Worm (Caenorhabditis elegans) whole organism, dauer: Measurements from ENCODE around the gene snf-5.

Experiments
- unc-62 ChIP-seq: sonication (generic microtip); optimal IDR thresholded peaks from 2 replicates; lab custom pipeline; 2017; ENCODE audit warnings: missing biosample characterization, missing genetic modification reagents, missing genetic modification characterization

Gene snf-5

DNA sequence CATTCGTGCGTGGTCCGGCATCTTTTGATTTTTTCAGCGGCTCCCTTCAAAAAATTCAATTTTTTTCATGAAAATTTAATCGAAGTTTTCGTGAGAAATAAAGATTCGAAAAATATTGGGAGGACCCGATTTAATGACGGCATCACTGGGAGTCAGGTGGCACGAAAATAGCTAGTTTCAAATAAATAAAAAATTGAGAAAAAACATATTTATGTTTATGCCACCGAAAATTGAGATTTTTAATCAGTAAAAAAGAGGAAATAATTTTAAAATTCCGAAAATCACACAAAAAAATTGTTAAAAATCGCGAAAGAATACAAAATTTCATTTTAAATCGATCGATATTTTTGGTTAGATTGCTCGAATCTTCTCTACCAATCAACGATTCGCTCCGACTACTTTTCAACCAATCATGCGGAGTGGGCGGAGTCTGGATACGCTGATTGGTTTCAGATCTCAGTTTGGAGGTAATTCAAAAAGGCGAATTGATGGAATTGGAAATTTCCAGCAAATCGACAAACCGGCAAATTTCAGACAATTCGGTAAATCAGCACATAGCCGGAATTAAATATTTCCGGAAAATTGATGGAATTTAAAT lies 12.6 kb upstream of the snf-5 start, which contains the start of gene gsy-1:
Gene gsy-1, minus strand, starts transcription at position 51 of the 598 bp plus-strand sequence.
- TF ChIP-seq unc-62: no peak

DNA sequence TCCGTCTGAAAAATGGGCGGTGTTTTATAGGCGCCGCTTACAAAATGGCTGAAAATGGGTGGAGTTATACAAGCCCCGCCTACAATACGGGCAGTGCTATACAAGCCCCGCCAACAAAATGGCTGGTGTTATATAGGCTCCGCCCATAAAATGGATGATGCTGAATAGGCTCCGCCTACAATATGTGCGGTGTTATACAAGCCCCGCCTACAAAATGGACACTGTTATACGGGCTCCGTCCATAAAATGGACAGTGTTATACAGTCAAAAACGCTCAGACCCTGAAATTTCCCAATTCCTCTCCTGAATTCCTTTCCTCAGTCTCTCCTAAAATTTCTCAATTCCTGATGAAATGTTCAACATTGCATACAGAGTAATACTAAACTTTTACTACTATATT lies 494 bp upstream of the snf-5 start:
- no peak for TF ChIP-seq unc-62

DNA sequence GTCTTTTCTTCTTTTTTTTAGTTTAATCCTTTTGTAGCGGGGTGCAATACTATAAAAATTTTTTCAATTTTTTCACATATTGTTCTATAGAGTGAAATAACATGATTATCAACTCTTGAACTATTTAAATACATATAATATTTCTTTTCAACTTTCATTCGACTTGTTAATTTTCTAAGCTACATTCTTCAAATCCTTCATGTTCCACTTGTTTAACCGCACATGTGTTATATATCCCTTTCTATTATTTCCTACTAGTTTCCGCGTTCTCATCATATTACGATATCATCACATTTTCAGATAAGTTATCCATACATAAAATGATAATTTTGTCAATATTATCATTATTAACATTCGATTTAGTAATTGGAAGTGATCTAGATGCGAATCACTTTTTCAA lies 9.7 kb downstream of the snf-5 start, which contains the start of gene Y46G5A.29:
Gene Y46G5A.29, plus strand, starts transcription at position 301 of the 400 bp plus-strand sequence.
- TF ChIP-seq unc-62: no peak

DNA sequence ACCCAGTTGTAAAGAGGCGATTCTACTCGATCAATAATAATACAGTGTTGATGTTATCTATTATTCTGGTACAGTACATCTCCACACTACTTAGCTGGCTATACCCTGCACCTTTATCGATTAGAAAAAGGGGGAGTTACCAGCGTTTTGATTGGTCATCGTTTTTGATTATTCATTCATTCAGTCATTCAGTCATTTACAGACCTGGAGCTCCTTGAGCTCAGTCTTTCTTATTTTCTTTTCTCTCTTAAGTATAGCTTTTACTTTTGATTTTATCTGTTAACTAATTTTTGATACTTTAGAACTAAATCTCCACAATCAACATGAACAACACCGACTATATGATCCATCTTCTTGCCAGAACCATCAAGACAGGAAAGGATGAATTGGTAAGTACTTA lies 15.5 kb downstream of the snf-5 start, which contains the start of gene Y46G5A.28:
Gene Y46G5A.28, plus strand, starts transcription at position 301 of the 400 bp plus-strand sequence.
- no peak for TF ChIP-seq unc-62

DNA sequence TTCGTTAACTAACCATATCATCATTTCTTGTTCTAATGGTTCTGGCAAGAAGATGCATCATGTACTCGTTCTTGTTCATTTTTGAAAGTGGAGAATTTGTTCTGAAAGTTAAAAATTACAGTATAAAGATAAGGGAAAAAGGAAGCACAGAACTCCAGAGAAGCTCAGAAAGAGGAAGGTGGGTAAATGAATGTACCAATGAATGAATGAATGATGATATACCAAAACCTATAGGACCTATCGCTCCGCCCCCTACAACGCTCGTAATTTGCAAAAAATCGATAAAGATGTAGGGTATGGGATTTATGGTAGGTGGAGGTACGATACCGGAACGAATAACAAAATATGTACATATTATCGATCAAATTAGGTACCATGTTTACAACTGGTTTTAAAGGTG lies 17.8 kb downstream of the snf-5 start, which contains the start of gene pes-10:
Gene pes-10, minus strand, starts transcription at position 101 of the 400 bp plus-strand sequence.
- no peak for TF ChIP-seq unc-62

DNA sequence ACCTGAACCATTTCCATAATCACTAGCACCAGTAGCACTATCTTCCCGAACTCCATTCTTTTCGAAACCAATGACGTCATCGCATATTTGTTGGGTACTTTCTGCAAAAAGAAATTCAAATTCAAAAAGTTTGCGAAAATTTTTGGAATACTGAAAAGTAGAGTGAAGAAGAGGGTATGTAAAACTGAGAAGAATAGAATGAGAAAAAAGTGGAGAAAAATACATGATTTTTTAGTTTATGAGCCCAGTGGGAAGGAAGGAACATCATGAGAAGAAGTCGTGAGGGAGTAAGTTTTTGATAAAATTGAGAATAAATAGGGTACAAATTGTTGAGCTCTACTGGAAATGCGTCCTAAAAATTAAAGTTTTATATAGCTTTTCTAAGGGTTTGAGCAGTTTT lies 25.5 kb downstream of the snf-5 start, which contains the start of gene lgc-35:
Gene lgc-35, minus strand, starts transcription at position 101 of the 400 bp plus-strand sequence.
- TF ChIP-seq unc-62: no peak

DNA sequence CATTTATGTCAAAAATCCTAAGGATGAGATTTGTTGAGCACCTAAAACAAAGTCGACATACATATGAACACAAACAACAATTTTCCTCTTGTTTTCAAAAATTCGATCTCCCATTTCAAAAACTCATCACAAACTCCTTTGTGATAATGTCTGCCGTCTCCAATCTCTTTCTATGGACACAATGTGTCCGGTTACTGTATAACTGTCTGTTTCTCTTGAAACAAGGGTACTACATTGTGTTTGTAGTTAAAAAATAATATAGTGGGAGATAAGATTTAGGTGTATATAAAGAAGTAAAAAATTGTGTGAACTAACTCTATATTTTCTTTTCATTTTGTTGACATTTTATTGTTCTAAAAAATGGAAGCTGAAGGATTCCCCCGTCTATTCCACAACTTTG lies 35.2 kb downstream of the snf-5 start, which contains the start of gene bcmo-1:
Gene bcmo-1, plus strand, starts transcription at position 330 of the 400 bp plus-strand sequence.
- TF ChIP-seq unc-62: no peak

DNA sequence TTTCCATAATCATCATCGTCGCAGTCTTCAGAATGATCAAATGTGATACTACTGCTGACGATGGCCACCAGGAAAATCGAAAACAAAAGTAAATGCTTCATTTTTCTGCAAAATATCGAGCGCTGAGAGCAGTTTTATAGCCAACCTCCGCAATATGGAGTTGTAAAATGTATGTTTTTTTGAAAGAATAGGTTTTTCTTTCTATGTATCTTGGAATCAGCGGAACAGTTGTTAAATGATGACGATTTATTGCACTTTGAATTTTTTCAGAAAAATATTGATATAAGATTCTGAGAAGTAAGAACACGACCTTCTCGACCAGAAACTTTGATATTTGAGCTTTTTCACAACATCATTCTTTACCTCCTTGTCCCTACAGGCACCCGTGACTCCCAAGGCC lies 36.7 kb downstream of the snf-5 start, which contains the start of gene Y46G5A.23:
Gene Y46G5A.23, minus strand, starts transcription at position 101 of the 400 bp plus-strand sequence.
- TF ChIP-seq unc-62: no peak

DNA sequence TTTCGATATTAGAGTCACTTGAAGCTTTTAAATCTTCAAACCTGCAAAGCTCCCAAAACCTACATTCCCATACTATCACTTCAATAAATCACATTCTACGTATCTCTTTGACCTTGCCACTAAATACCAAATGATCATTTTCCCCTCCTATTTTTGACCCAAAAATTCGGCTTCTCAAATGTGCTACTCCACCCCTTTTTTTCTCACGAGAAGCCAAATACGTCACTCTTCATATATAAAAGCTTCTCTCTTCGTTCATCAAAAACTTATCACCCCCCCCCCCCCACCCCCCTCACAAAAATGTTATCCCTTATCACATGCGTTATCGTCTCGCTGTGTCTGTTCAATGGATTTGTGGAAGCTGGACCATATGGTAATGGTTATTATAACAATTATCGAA lies 38.8 kb downstream of the snf-5 start, which contains the start of gene Y46G5A.38:
Gene Y46G5A.38, plus strand, starts transcription at position 301 of the 400 bp plus-strand sequence.
- TF ChIP-seq unc-62: no peak

DNA sequence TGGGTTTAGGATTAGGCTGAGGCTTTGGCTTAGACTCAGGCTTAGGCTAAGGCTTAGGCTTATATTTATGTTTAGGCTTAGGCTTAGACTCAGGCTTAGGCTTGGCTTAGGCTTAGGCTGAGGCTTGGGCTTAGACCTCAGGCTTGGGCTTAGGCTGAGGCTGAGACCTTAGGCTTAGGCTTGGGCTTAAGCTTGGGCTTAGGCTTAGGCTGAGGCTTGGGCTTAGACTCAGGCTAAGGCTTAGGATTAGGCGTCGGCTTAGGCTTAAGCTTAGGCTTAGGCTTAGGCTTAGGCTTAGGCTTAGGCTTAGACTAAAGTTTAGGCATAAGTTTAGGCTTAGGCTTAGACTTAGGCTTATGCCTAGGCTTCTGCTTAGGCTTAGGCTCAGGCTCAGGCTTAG lies 41.1 kb downstream of the snf-5 start:
- TF ChIP-seq unc-62: no peak

DNA sequence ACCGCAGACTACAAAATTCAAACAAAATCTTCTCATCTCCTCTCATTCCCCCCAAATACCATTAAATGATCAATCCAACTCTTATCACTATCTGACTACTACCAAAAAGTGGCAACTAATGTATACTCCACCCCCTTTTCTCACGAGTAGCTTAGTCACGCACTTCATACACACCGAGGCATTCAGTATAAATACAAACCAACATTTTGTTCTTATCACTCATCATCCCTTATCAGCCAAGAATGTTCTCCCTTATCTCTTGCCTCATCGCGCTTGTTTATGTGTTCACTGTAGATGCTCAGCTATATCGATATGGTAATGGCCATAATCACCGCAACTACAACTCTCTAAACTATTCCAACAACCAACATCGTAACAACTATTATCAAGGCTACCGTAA lies 42.1 kb downstream of the snf-5 start, which contains the start of gene Y46G5A.36:
Gene Y46G5A.36, plus strand, starts transcription at position 243 of the 400 bp plus-strand sequence.
- TF ChIP-seq unc-62: no peak

DNA sequence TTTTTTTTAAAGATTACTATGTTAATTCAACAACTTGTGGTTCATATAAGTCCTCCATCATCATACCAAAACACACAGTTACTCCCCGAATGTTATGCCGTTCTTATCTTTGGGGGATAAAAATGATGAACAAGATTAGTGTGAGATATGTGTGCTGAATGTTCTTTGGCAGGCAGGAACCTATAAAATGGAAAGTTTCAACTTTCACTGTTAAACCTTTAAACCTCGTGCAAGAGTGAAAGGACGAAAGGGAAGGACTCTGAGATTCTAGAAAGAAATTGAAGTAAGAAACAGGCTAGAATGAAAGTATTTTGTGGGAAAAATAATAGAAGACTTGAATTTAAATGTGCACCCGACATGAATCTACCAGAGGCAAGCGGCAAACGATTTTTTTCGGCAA lies 45.6 kb downstream of the snf-5 start:
- no peak for TF ChIP-seq unc-62

DNA sequence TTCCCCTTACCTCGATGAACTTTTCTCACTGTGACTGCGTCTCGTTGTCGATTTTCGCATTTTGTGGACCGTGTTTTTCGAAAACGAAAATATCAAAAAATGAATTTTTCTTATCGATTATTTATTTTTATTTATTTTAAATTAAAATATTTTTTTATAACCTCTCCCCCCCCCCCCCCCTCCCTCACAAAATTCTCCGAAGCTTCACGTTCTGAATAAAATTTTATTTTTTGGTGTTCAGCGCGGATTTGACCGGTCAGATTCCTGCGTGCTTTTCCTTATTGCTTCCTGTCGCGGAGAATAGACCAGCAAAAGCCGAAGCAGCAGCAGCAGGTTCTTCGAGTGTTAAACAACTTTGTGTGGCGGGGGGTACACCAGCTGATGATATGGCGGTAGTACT lies 47.1 kb downstream of the snf-5 start, which contains the start of gene Y46G5A.22:
Gene Y46G5A.22, minus strand, starts transcription at position 101 of the 400 bp plus-strand sequence.
- TF ChIP-seq unc-62: no peak

DNA sequence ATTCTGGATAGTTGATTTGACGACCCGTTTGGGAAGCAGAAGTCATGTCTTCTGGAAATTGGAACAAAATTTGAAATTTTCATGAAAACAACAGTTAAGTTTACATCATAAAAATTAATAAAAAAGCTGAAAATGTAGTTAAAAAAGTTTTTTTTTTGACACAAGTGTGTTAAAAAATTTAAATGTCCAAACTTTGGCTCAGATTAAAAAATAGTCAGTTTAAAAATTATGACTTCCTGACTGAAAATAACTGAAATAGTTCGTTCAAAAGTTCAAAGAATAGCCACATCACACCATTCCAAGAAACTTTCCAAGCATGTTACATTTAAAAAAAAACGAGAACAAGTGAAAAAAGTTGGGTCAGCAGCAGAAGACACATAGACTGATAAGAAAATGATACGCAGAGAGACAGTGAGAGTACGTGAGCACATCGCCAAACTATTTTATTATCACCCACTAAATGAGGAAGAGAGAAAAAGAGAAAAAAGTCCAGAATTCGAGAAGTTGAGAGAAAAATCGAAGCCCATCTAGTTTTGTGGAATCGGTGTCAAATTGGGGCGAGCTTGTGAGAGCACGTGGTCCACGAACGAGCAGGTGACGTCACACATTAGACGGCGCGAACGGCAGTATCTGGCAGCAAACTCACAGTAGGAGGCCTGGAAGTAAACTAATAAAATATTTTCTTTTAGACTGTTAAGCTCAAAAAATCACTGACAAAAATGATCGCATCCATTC lies 49.0 kb downstream of the snf-5 start, which contains the start of gene acl-7:
Gene acl-7, minus strand, starts transcription at position 51 of the 735 bp plus-strand sequence.
- TF ChIP-seq unc-62: no peak

DNA sequence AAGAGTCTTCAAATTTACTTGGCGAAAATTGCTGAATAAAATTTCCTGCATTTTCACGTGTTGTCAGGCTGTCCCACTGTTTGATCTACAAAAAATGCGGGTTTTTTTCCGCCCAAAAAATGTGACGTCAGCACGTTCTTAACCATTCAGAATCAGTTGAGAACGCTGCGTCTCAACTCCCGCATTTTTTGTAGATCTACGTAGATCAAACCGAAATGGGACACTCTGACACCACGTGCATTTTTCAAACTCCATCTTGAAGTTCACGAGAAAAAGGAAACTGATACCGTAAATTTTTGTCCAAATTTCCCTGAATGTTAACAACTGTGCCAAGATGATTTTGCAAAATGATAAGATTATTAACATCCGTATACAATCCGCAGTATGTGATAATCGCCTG lies 52.3 kb downstream of the snf-5 start:
- TF ChIP-seq unc-62: no peak
